Fruit fly (Drosophila melanogaster) whole organism, embryonic: ENCODE data around the gene Hez.

Source experiments
- Abd-B ChIP-seq: fragments of 200-800 bp; sonication (Bioruptor generic); optimal IDR thresholded peaks from 2 replicates; lab custom pipeline; 2018; ENCODE audit warnings: missing biosample characterization, mild to moderate bottlenecking, missing genetic modification characterization, moderate library complexity
- Ada2b ChIP-seq: fragments of 200-800 bp; sonication (Bioruptor generic); IDR thresholded peaks from 2 replicates; pipeline ENCODE4 v1.3.6; 2022; ENCODE audit warnings: missing biosample characterization, missing genetic modification characterization
- Atf6 ChIP-seq: fragments of 200-800 bp; sonication (Bioruptor generic); IDR thresholded peaks from 2 replicates; pipeline ENCODE4 v1.3.6; 2022; ENCODE audit warnings: missing biosample characterization, missing genetic modification characterization
- CG10147 ChIP-seq: fragments of 200-800 bp; sonication (Bioruptor generic); optimal IDR thresholded peaks from 2 replicates; lab custom pipeline; 2019; ENCODE audit warnings: missing biosample characterization, mild to moderate bottlenecking, missing genetic modification characterization, moderate library complexity
- CG10979 ChIP-seq: fragments of 200-800 bp; sonication (Bioruptor generic); optimal IDR thresholded peaks from 2 replicates; lab custom pipeline; 2018; ENCODE audit warnings: missing biosample characterization, mild to moderate bottlenecking, missing genetic modification characterization, moderate library complexity
- CG11504 ChIP-seq: fragments of 200-800 bp; sonication (Bioruptor generic); optimal IDR thresholded peaks from 3 replicates; lab custom pipeline; 2019; ENCODE audit warnings: missing biosample characterization, mild to moderate bottlenecking, missing genetic modification characterization, moderate library complexity
- CG12236 ChIP-seq: fragments of 200-800 bp; sonication (Bioruptor generic); optimal IDR thresholded peaks from 2 replicates; lab custom pipeline; 2016; ENCODE audit warnings: missing biosample characterization, missing genetic modification characterization
- CG12391 ChIP-seq: fragments of 200-800 bp; sonication (Bioruptor generic); optimal IDR thresholded peaks from 3 replicates; lab custom pipeline; 2018; ENCODE audit warnings: missing biosample characterization, mild to moderate bottlenecking, missing genetic modification characterization, moderate library complexity
- CG17359 ChIP-seq: fragments of 200-800 bp; sonication (Bioruptor generic); optimal IDR thresholded peaks from 3 replicates; lab custom pipeline; 2018; ENCODE audit warnings: missing biosample characterization, mild to moderate bottlenecking, missing genetic modification characterization, moderate library complexity
- CG17612 ChIP-seq: fragments of 200-800 bp; sonication (Bioruptor generic); IDR thresholded peaks from 2 replicates; pipeline ENCODE4 v1.3.6; 2022; ENCODE audit warnings: missing biosample characterization, missing genetic modification characterization
- CG43689 ChIP-seq: fragments of 200-800 bp; sonication (Bioruptor generic); IDR thresholded peaks from 2 replicates; pipeline ENCODE4 v1.3.6; 2022; ENCODE audit warnings: missing biosample characterization, missing genetic modification characterization
- CG5953 ChIP-seq: fragments of 200-800 bp; sonication (Bioruptor generic); IDR thresholded peaks from 2 replicates; pipeline ENCODE4 v1.3.6; 2022; ENCODE audit warnings: missing biosample characterization, missing genetic modification characterization
- CG8359 ChIP-seq: fragments of 200-800 bp; sonication (Bioruptor generic); optimal IDR thresholded peaks from 2 replicates; lab custom pipeline; 2017; ENCODE audit warnings: missing biosample characterization, mild to moderate bottlenecking, missing genetic modification characterization, borderline replicate concordance
- CG8944 ChIP-seq: fragments of 200-800 bp; sonication (Bioruptor generic); optimal IDR thresholded peaks from 3 replicates; lab custom pipeline; 2016; ENCODE audit warnings: missing biosample characterization, missing genetic modification characterization
- Chrac-16 ChIP-seq: fragments of 200-800 bp; sonication (Bioruptor generic); optimal IDR thresholded peaks from 3 replicates; lab custom pipeline; 2016; ENCODE audit warnings: missing biosample characterization, missing genetic modification characterization
- D19B ChIP-seq: fragments of 200-800 bp; sonication (Bioruptor generic); optimal IDR thresholded peaks from 2 replicates; lab custom pipeline; 2017; ENCODE audit warnings: missing biosample characterization, mild to moderate bottlenecking, missing genetic modification characterization
- Dref ChIP-seq: fragments of 200-800 bp; sonication (Bioruptor generic); IDR thresholded peaks from 2 replicates; pipeline ENCODE4 v1.3.6; 2022; ENCODE audit warnings: missing biosample characterization, missing genetic modification characterization
- Ets97D ChIP-seq: fragments of 200-800 bp; sonication (Bioruptor generic); optimal IDR thresholded peaks from 3 replicates; lab custom pipeline; 2016; ENCODE audit warnings: missing biosample characterization, missing genetic modification characterization
- Gsc ChIP-seq: fragments of 200-800 bp; sonication (Bioruptor generic); IDR thresholded peaks from 2 replicates; pipeline ENCODE4 v1.3.6; 2022; ENCODE audit warnings: missing biosample characterization, missing genetic modification characterization
- Gug ChIP-seq: fragments of 200-800 bp; sonication (Bioruptor generic); IDR thresholded peaks from 4 replicates; pipeline ENCODE4 v1.3.6; 2022; ENCODE audit warnings: missing biosample characterization, missing genetic modification characterization
- Hr51 ChIP-seq, 2 experiments: fragments of 200-800 bp; sonication (Bioruptor generic); optimal IDR thresholded peaks; 2 replicates in 1 of 2; 3 replicates in 1 of 2; lab custom pipeline; 2016 to 2018; ENCODE audit warnings: missing biosample characterization in 2 of 2, missing genetic modification characterization in 2 of 2, mild to moderate bottlenecking in 1 of 2, moderate library complexity in 1 of 2
- Kr ChIP-seq: fragments of 200-800 bp; sonication (Bioruptor generic); optimal IDR thresholded peaks from 2 replicates; lab custom pipeline; 2017; ENCODE audit warnings: missing biosample characterization, mild to moderate bottlenecking, missing genetic modification characterization
- Neu2 ChIP-seq: fragments of 200-800 bp; sonication (Bioruptor generic); optimal IDR thresholded peaks from 3 replicates; lab custom pipeline; 2016; ENCODE audit warnings: missing biosample characterization, missing genetic modification characterization, borderline replicate concordance
- Nf-YB ChIP-seq: fragments of 200-800 bp; sonication (Bioruptor generic); optimal IDR thresholded peaks from 3 replicates; lab custom pipeline; 2019; ENCODE audit warnings: missing biosample characterization, mild to moderate bottlenecking, missing genetic modification characterization, moderate library complexity
- Opbp ChIP-seq: fragments of 200-800 bp; sonication (Bioruptor generic); IDR thresholded peaks from 3 replicates; pipeline ENCODE4 v1.3.6; 2022; ENCODE audit warnings: missing biosample characterization, missing genetic modification characterization; ENCODE audit not compliant: partially characterized antibody
- PHDP ChIP-seq: fragments of 200-800 bp; sonication (Bioruptor generic); optimal IDR thresholded peaks from 3 replicates; lab custom pipeline; 2018; ENCODE audit warnings: missing biosample characterization, mild to moderate bottlenecking, missing genetic modification characterization, moderate library complexity
- Rfx ChIP-seq: fragments of 200-800 bp; sonication (Bioruptor generic); IDR thresholded peaks from 2 replicates; pipeline ENCODE4 v1.3.6; 2022; ENCODE audit warnings: missing biosample characterization, missing genetic modification characterization
- Trl ChIP-seq, 3 experiments: fragments of >200 bp in 2 of 3; fragments of 200-800 bp in 1 of 3; sonication (Bioruptor generic) in 1 of 3; optimal IDR thresholded peaks; 2 replicates in 1 of 3; 3 replicates in 2 of 3; lab custom pipeline; 2016 to 2017; ENCODE audit warnings: missing biosample characterization in 1 of 3, missing genetic modification characterization in 1 of 3
- amos ChIP-seq: fragments of 200-800 bp; sonication (Bioruptor generic); IDR thresholded peaks from 2 replicates; pipeline ENCODE4 v1.3.6; 2022; ENCODE audit warnings: missing biosample characterization, missing genetic modification characterization; ENCODE audit not compliant: partially characterized antibody
- bigmax ChIP-seq: fragments of 200-800 bp; sonication (Bioruptor generic); optimal IDR thresholded peaks from 2 replicates; lab custom pipeline; 2018; ENCODE audit warnings: missing biosample characterization, mild to moderate bottlenecking, missing genetic modification characterization
- btn ChIP-seq: fragments of 200-800 bp; sonication (Bioruptor generic); optimal IDR thresholded peaks from 2 replicates; lab custom pipeline; 2016; ENCODE audit warnings: missing biosample characterization, missing genetic modification characterization
- cwo ChIP-seq: fragments of 200-800 bp; sonication (Bioruptor generic); optimal IDR thresholded peaks from 3 replicates; lab custom pipeline; 2017; ENCODE audit warnings: missing biosample characterization, missing genetic modification characterization, mild to moderate bottlenecking, moderate library complexity, missing genetic modification reagents
- gro ChIP-seq: fragments of 200-800 bp; sonication (Bioruptor generic); optimal IDR thresholded peaks from 2 replicates; lab custom pipeline; 2016; ENCODE audit warnings: missing biosample characterization, missing genetic modification characterization
- kay ChIP-seq: fragments of 200-800 bp; sonication (Bioruptor generic); optimal IDR thresholded peaks from 2 replicates; lab custom pipeline; 2016; ENCODE audit warnings: missing biosample characterization, missing genetic modification characterization
- kni ChIP-seq: fragments of 200-800 bp; sonication (Bioruptor generic); optimal IDR thresholded peaks from 3 replicates; lab custom pipeline; 2017; ENCODE audit warnings: mild to moderate bottlenecking, missing biosample characterization, missing genetic modification reagents, missing genetic modification characterization
- knrl ChIP-seq: fragments of 200-800 bp; sonication (Bioruptor generic); IDR thresholded peaks from 3 replicates; pipeline ENCODE4 v1.3.6; 2022; ENCODE audit warnings: missing biosample characterization, missing genetic modification characterization; ENCODE audit not compliant: partially characterized antibody
- lola ChIP-seq, 3 experiments: fragments of >200 bp in 2 of 3; fragments of 200-800 bp in 1 of 3; sonication (Bioruptor generic) in 1 of 3; optimal IDR thresholded peaks; 2 replicates each; lab custom pipeline; 2017 to 2019; ENCODE audit warnings: missing biosample characterization in 3 of 3, missing genetic modification characterization in 3 of 3, mild to moderate bottlenecking in 1 of 3, moderate library complexity in 1 of 3
- odd ChIP-seq: fragments of 200-800 bp; sonication (Bioruptor generic); optimal IDR thresholded peaks from 2 replicates; lab custom pipeline; 2017; ENCODE audit warnings: missing biosample characterization, mild to moderate bottlenecking, missing genetic modification characterization
- org-1 ChIP-seq: fragments of 200-800 bp; sonication (Bioruptor generic); optimal IDR thresholded peaks from 2 replicates; lab custom pipeline; 2017; ENCODE audit warnings: missing biosample characterization, missing genetic modification characterization
- peb ChIP-seq: fragments of 200-800 bp; sonication (Bioruptor generic); IDR thresholded peaks from 2 replicates; pipeline ENCODE4 v1.3.6; 2022; ENCODE audit warnings: missing biosample characterization, missing genetic modification characterization
- pho ChIP-seq: fragments of 200-800 bp; sonication (Bioruptor generic); optimal IDR thresholded peaks from 2 replicates; lab custom pipeline; 2016; ENCODE audit warnings: missing biosample characterization, missing genetic modification characterization
- pros ChIP-seq: fragments of 200-800 bp; sonication (Bioruptor generic); optimal IDR thresholded peaks from 3 replicates; lab custom pipeline; 2019; ENCODE audit warnings: missing biosample characterization, mild to moderate bottlenecking, missing genetic modification characterization, moderate library complexity
- ranshi ChIP-seq: fragments of 200-800 bp; sonication (Bioruptor generic); IDR thresholded peaks from 2 replicates; pipeline ENCODE4 v1.3.6; 2022; ENCODE audit warnings: missing biosample characterization, missing genetic modification characterization
- sens-2 ChIP-seq: fragments of 200-800 bp; sonication (Bioruptor generic); IDR thresholded peaks from 2 replicates; pipeline ENCODE4 v1.3.6; 2022; ENCODE audit warnings: missing biosample characterization, missing genetic modification characterization
- sr ChIP-seq: fragments of 200-800 bp; sonication (Bioruptor generic); IDR thresholded peaks from 3 replicates; pipeline ENCODE4 v1.3.6; 2022; ENCODE audit warnings: missing biosample characterization, missing genetic modification characterization
- tna ChIP-seq: fragments of 200-800 bp; sonication (Bioruptor generic); IDR thresholded peaks from 2 replicates; pipeline ENCODE4 v1.3.6; 2022; ENCODE audit warnings: missing biosample characterization, missing genetic modification characterization; ENCODE audit not compliant: partially characterized antibody
- twi ChIP-seq: fragments of 200-800 bp; optimal IDR thresholded peaks from 2 replicates; lab custom pipeline; 2019; ENCODE audit warnings: missing biosample characterization, mild to moderate bottlenecking, missing genetic modification characterization, moderate library complexity
- unc-4 ChIP-seq: fragments of 200-800 bp; sonication (Bioruptor generic); IDR thresholded peaks from 2 replicates; pipeline ENCODE4 v1.3.6; 2022; ENCODE audit warnings: missing biosample characterization, missing genetic modification characterization; ENCODE audit not compliant: partially characterized antibody
- zf30C ChIP-seq: fragments of 200-800 bp; sonication (Bioruptor generic); optimal IDR thresholded peaks from 3 replicates; lab custom pipeline; 2018; ENCODE audit warnings: missing biosample characterization, mild to moderate bottlenecking, missing genetic modification characterization

Gene Hez

DNA sequence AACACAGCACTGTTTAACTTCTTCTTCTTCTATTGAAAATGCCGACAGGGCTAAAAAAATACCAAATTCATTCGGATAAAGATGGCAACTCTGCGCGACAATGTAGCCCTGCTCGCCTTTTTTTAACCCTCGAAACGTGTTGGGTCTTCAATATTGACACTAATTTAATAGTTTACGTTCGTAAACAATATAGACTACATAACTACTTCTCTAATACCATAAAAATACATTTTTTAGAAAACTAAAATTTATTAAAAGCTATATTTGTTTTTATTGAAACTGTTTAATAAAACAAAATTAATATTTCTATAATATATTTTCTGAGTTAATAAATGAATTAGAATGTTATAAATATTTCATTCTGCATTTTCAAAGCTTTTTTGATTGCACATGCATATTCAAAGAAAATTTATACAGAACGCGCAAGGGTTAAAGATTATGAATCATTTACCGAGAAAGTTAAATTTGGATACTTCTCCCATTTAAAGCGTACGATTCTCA lies 5.9 kb downstream of the Hez start, which contains the start of the genes Taf2 and CalpB (continued):
- peak; percentile 11; the same call in 1 of the 2 replicates for TF ChIP-seq amos (GFP tag; lab: Robert Waterston, UW)
- TF ChIP-seq CG5953 (GFP tag; lab: Robert Waterston, UW) = no peak
- peak; percentile 94 for TF ChIP-seq CG12391 (tag; lab: Kevin White, UChicago)
- no peak for TF ChIP-seq Kr (GFP tag; lab: Kevin White, UChicago)
- no peak for TF ChIP-seq tna
- TF ChIP-seq Chrac-16 (GFP tag; lab: Kevin White, UChicago) = peak; percentile 58
- TF ChIP-seq Hr51 (GFP tag; optimal IDR thresholded peaks at IDR 0.05; lab: Kevin White, UChicago) = peak; percentile 41 to 91
- TF ChIP-seq org-1 = peak; percentile 69
- TF ChIP-seq CG10147 = peak; percentile 93
- TF ChIP-seq Gug (GFP tag; lab: Robert Waterston, UW) = peak; percentile 47; the same call in 1 of the 4 replicates
- TF ChIP-seq knrl (GFP tag; lab: Robert Waterston, UW) = peak; percentile 25; the same call in 1 of the 3 replicates
- TF ChIP-seq btn = no peak
- peak; percentile 82 for TF ChIP-seq Atf6 (GFP tag; lab: Robert Waterston, UW)
- peak; percentile 82 for TF ChIP-seq ranshi (GFP tag; lab: Robert Waterston, UW)
- no peak for TF ChIP-seq sr (GFP tag; lab: Robert Waterston, UW)
- peak in 1 of 3 experiments; percentile 89 for TF ChIP-seq lola (GFP tag; optimal IDR thresholded peaks at IDR 0.05; lab: Kevin White, UChicago)
- peak; percentile 74 for TF ChIP-seq Ada2b (GFP tag; lab: Robert Waterston, UW)
- peak; percentile 83 for TF ChIP-seq twi (tag; lab: Kevin White, UChicago)
- peak; percentile 85 for TF ChIP-seq Rfx
- peak; percentile 53; the same call in 1 of the 2 replicates for TF ChIP-seq CG17612 (GFP tag; lab: Robert Waterston, UW)
- peak; percentile 34; the same call in 1 of the 2 replicates for TF ChIP-seq peb
- TF ChIP-seq CG8944 (GFP tag; lab: Kevin White, UChicago) = peak; percentile 51
- peak; percentile 11 for TF ChIP-seq D19B (GFP tag; lab: Kevin White, UChicago)
- TF ChIP-seq bigmax (GFP tag; lab: Kevin White, UChicago) = no peak
- peak; percentile 88 for TF ChIP-seq Abd-B
- peak; percentile 87 for TF ChIP-seq CG17359 (tag; lab: Kevin White, UChicago)
- TF ChIP-seq odd (GFP tag; lab: Kevin White, UChicago) = no peak
- no peak; the same call in 1 of the 2 replicates for TF ChIP-seq CG43689 (GFP tag; lab: Robert Waterston, UW)
- TF ChIP-seq Opbp (GFP tag; lab: Robert Waterston, UW) = no peak
- TF ChIP-seq CG12236 = no peak
- TF ChIP-seq sens-2 (GFP tag; lab: Robert Waterston, UW) = no peak
- peak; percentile 62 for TF ChIP-seq pho (GFP tag; lab: Kevin White, UChicago)
- peak; percentile 94 for TF ChIP-seq CG10979
- no peak for TF ChIP-seq gro (GFP tag; lab: Kevin White, UChicago)
- TF ChIP-seq CG8359 (GFP tag; lab: Kevin White, UChicago) = peak; percentile 64
- TF ChIP-seq Ets97D = peak; percentile 31
- no peak for TF ChIP-seq Gsc (GFP tag; lab: Robert Waterston, UW)
- TF ChIP-seq Nf-YB (GFP tag; lab: Kevin White, UChicago) = peak; percentile 72
- peak; percentile 96 for TF ChIP-seq CG11504 (tag; lab: Kevin White, UChicago)
- no peak for TF ChIP-seq zf30C (GFP tag; lab: Kevin White, UChicago)
- TF ChIP-seq kay = peak; percentile 96
- TF ChIP-seq cwo = peak; percentile 84
- no peak for TF ChIP-seq Neu2 (GFP tag; lab: Kevin White, UChicago)
- TF ChIP-seq PHDP = peak; percentile 90
- TF ChIP-seq unc-4 (GFP tag; lab: Robert Waterston, UW) = no peak
- TF ChIP-seq Trl (optimal IDR thresholded peaks at IDR 0.05; lab: Kevin White, UChicago) = no peak
- TF ChIP-seq Trl (GFP tag; optimal IDR thresholded peaks at IDR 0.05; lab: Kevin White, UChicago) = no peak
- no peak for TF ChIP-seq pros
- TF ChIP-seq kni (GFP tag; lab: Kevin White, UChicago) = no peak
- no peak for TF ChIP-seq Dref (GFP tag; lab: Robert Waterston, UW)
